Worm (Caenorhabditis elegans) whole organism, midembryonic: ENCODE measurements around the gene srg-8.

ENCODE experiments used
- T22C8.4 ChIP-seq: fragments of 200-800 bp; sonication (Bioruptor generic); IDR thresholded peaks from 2 replicates; pipeline ENCODE4 v1.3.6; 2022; ENCODE audit warnings: missing genetic modification characterization, missing compliant biosample characterization
- cog-1 ChIP-seq: sonication (generic microtip); optimal IDR thresholded peaks from 2 replicates; lab custom pipeline; 2016; ENCODE audit warnings: missing genetic modification characterization, missing compliant biosample characterization
- flt-1 ChIP-seq: fragments of 200-800 bp; sonication (Bioruptor generic); IDR thresholded peaks from 2 replicates; pipeline ENCODE4 v1.3.6; 2022; ENCODE audit warnings: missing genetic modification characterization, missing compliant biosample characterization
- klf-2 ChIP-seq: fragments of 200-800 bp; sonication (Bioruptor generic); conservative IDR thresholded peaks from 2 replicates; pipeline ENCODE4 v1.3.6; 2022; ENCODE audit warnings: missing genetic modification reagents, missing genetic modification characterization, missing compliant biosample characterization
- med-1 ChIP-seq: sonication (generic microtip); optimal IDR thresholded peaks from 2 replicates; lab custom pipeline; 2017; ENCODE audit warnings: missing genetic modification characterization, mild to moderate bottlenecking, missing compliant biosample characterization, antibody characterized with exemption, missing genetic modification reagents; ENCODE audit not compliant: insufficient read depth
- ref-1 ChIP-seq: fragments of 200-800 bp; sonication (Bioruptor generic); conservative IDR thresholded peaks from 2 replicates; pipeline ENCODE4 v1.3.6; 2022; ENCODE audit warnings: missing genetic modification reagents, missing genetic modification characterization, missing compliant biosample characterization
- tab-1 ChIP-seq: fragments of 200-800 bp; sonication (Bioruptor generic); IDR thresholded peaks from 2 replicates; pipeline ENCODE4 v1.3.6; 2022; ENCODE audit warnings: missing genetic modification characterization, missing compliant biosample characterization
- ztf-23 ChIP-seq: fragments of 200-800 bp; sonication (Bioruptor generic); IDR thresholded peaks from 2 replicates; pipeline ENCODE4 v1.3.6; 2022; ENCODE audit warnings: missing genetic modification reagents, missing genetic modification characterization, missing compliant biosample characterization
- ztf-29 ChIP-seq: fragments of 200-800 bp; sonication (Bioruptor generic); IDR thresholded peaks from 2 replicates; pipeline ENCODE4 v1.3.6; 2022; ENCODE audit warnings: missing genetic modification reagents, missing genetic modification characterization, missing compliant biosample characterization

Gene srg-8

ce11 chrIII:6254737-6255136 is at the start of gene srg-8:
TSS of gene srg-8 (minus strand) at chrIII:6254837.
- TF ChIP-seq med-1 (GFP tag; lab: Kevin White, UChicago) (no peak), ztf-23 (no peak), cog-1 (tag; lab: Kevin White, UChicago) (no peak), tab-1 (GFP tag; lab: Robert Waterston, UW) (no peak), ref-1 (GFP tag; lab: Robert Waterston, UW) (no peak), ztf-29 (no peak), klf-2 (GFP tag; lab: Robert Waterston, UW) (no peak)

ce11 chrIII:6303787-6304186 is 49.1 kb upstream of the srg-8 start:
- TF ChIP-seq ztf-29, result no peak
- no peak for TF ChIP-seq tab-1 (GFP tag; lab: Robert Waterston, UW)
- TF ChIP-seq cog-1 (tag; lab: Kevin White, UChicago), result no peak
- TF ChIP-seq T22C8.4, result no peak
- TF ChIP-seq flt-1 (GFP tag; lab: Robert Waterston, UW), result no peak
- no peak for TF ChIP-seq klf-2 (GFP tag; lab: Robert Waterston, UW)
- no peak for TF ChIP-seq ztf-23
- no peak for TF ChIP-seq ref-1 (GFP tag; lab: Robert Waterston, UW)
- TF ChIP-seq med-1 (GFP tag; lab: Kevin White, UChicago), result no peak

- TF ChIP-seq klf-2 (GFP tag; lab: Robert Waterston, UW), result no peak
- TF ChIP-seq ztf-29, result no peak
- TF ChIP-seq flt-1 (GFP tag; lab: Robert Waterston, UW), result no peak
- no peak for TF ChIP-seq ztf-23
- TF ChIP-seq cog-1 (tag; lab: Kevin White, UChicago), result no peak
- no peak for TF ChIP-seq tab-1 (GFP tag; lab: Robert Waterston, UW)
- no peak for TF ChIP-seq ref-1 (GFP tag; lab: Robert Waterston, UW)
- no peak for TF ChIP-seq med-1 (GFP tag; lab: Kevin White, UChicago)
Observed at ce11 chrIII:6303114-6303647, 48.5 kb upstream of the srg-8 start, which contains the start of gene F47D12.9. TSS of gene F47D12.9 (minus strand) at chrIII:6303380.

- TF ChIP-seq cog-1 (tag; lab: Kevin White, UChicago) (no peak), ztf-23 (no peak), med-1 (GFP tag; lab: Kevin White, UChicago) (no peak), T22C8.4 (no peak), tab-1 (GFP tag; lab: Robert Waterston, UW) (no peak), ref-1 (GFP tag; lab: Robert Waterston, UW) (no peak), ztf-29 (no peak), klf-2 (GFP tag; lab: Robert Waterston, UW) (no peak), flt-1 (GFP tag; lab: Robert Waterston, UW) (no peak)
Observed at ce11 chrIII:6300297-6300696, 45.7 kb upstream of the srg-8 start.

- TF ChIP-seq cog-1 (tag; lab: Kevin White, UChicago) (no peak), tab-1 (GFP tag; lab: Robert Waterston, UW) (no peak), klf-2 (GFP tag; lab: Robert Waterston, UW) (no peak), T22C8.4 (no peak), med-1 (GFP tag; lab: Kevin White, UChicago) (no peak), ztf-23 (no peak), ref-1 (GFP tag; lab: Robert Waterston, UW) (no peak), flt-1 (GFP tag; lab: Robert Waterston, UW) (no peak), ztf-29 (no peak)
Observed at ce11 chrIII:6298131-6298530, 43.5 kb upstream of the srg-8 start, which contains the start of gene F47D12.3. TSS of gene F47D12.3 (plus strand) at chrIII:6298461.

ce11 chrIII:6297599-6297998 is 43.0 kb upstream of the srg-8 start:
- TF ChIP-seq flt-1 (GFP tag; lab: Robert Waterston, UW), result no peak
- TF ChIP-seq med-1 (GFP tag; lab: Kevin White, UChicago), result no peak
- TF ChIP-seq ztf-29, result no peak
- TF ChIP-seq ztf-23, result no peak
- TF ChIP-seq cog-1 (tag; lab: Kevin White, UChicago), result no peak
- TF ChIP-seq T22C8.4, result no peak
- TF ChIP-seq klf-2 (GFP tag; lab: Robert Waterston, UW), result no peak
- no peak for TF ChIP-seq ref-1 (GFP tag; lab: Robert Waterston, UW)
- no peak for TF ChIP-seq tab-1 (GFP tag; lab: Robert Waterston, UW)

ce11 chrIII:6295972-6296700 is 41.5 kb upstream of the srg-8 start, which contains the start of gene F47D12.7:
TSS of gene F47D12.7 (minus strand) at chrIII:6296022.
- no peak for TF ChIP-seq ztf-23

ce11 chrIII:6290469-6291182 is 36.0 kb upstream of the srg-8 start:
- TF ChIP-seq klf-2 (GFP tag; lab: Robert Waterston, UW) (no peak), tab-1 (GFP tag; lab: Robert Waterston, UW) (no peak), ref-1 (GFP tag; lab: Robert Waterston, UW) (no peak), ztf-29 (no peak)

ce11 chrIII:6289366-6289765 is 34.7 kb upstream of the srg-8 start:
- no peak for TF ChIP-seq med-1 (GFP tag; lab: Kevin White, UChicago)
- no peak for TF ChIP-seq klf-2 (GFP tag; lab: Robert Waterston, UW)
- TF ChIP-seq cog-1 (tag; lab: Kevin White, UChicago), result no peak
- TF ChIP-seq ref-1 (GFP tag; lab: Robert Waterston, UW), result no peak
- TF ChIP-seq ztf-29, result no peak
- TF ChIP-seq ztf-23, result no peak
- TF ChIP-seq tab-1 (GFP tag; lab: Robert Waterston, UW), result no peak
